Worm (Caenorhabditis elegans): ENCODE data around the gene nhr-210.

nhr-210 gene

ce11 chrV:519445-519844 lies at the start of gene nhr-210:
nhr-210 (minus strand) TSS chrV:519545.
- no peak for TF ChIP-seq ztf-1 (GFP tag; conservative IDR thresholded peaks at IDR 0.05)
- no peak for TF ChIP-seq blmp-1 (tag; optimal IDR thresholded peaks at IDR 0.05; ENCODE audit: insufficient read depth)
- no peak for TF ChIP-seq unc-62 (GFP tag; optimal IDR thresholded peaks at IDR 0.05)
- no peak for TF ChIP-seq crh-2 (tag; optimal IDR thresholded peaks at IDR 0.05)
- no peak for TF ChIP-seq unc-39 (tag; optimal IDR thresholded peaks at IDR 0.05)
- no peak for TF ChIP-seq lin-11 (tag; optimal IDR thresholded peaks at IDR 0.05)
- TF ChIP-seq unc-55 (GFP tag; optimal IDR thresholded peaks at IDR 0.05) = no peak
- no peak for TF ChIP-seq nhr-21 (tag; optimal IDR thresholded peaks at IDR 0.05)
- TF ChIP-seq peb-1 (tag; optimal IDR thresholded peaks at IDR 0.05) = no peak
- no peak for TF ChIP-seq R02D3.7 (tag; optimal IDR thresholded peaks at IDR 0.05)
- no peak for TF ChIP-seq alr-1 (tag; optimal IDR thresholded peaks at IDR 0.05)
- no peak for TF ChIP-seq ceh-16 (tag; optimal IDR thresholded peaks at IDR 0.05)
- TF ChIP-seq nhr-10 (tag; optimal IDR thresholded peaks at IDR 0.05) = no peak
- no peak for TF ChIP-seq ama-1 (optimal IDR thresholded peaks at IDR 0.05)
- no peak for TF ChIP-seq lin-13 (GFP tag; optimal IDR thresholded peaks at IDR 0.05)
- no peak for TF ChIP-seq sma-9 (GFP tag; optimal IDR thresholded peaks at IDR 0.05)
- no peak for TF ChIP-seq sma-9 (tag; optimal IDR thresholded peaks at IDR 0.05)
- TF ChIP-seq mab-5 (tag; optimal IDR thresholded peaks at IDR 0.05) = no peak
- TF ChIP-seq nhr-23 (tag; optimal IDR thresholded peaks at IDR 0.05) = no peak
- no peak for TF ChIP-seq mbf-1 (tag; optimal IDR thresholded peaks at IDR 0.05)

DNA sequence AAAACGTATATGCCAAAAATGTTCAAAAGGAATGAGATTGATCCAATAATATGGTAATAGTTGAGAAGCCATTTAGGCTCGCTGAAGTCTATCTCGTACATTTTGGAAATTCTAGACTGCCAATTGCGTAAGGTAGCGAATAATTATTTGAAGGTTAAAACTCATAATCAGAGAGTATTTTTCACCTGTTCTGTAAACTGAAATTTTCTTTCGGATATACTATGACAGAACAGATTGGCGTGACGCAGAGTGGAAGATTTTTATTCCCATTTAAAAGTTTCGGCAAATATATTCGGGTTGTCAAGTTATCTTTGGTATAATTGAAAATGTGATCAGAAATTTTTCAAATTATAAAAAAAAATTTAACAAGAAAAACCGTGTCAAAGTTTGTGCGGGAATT lies 48.8 kb upstream of the nhr-210 start, which contains the start of gene sri-72:
Gene sri-72 (minus strand): TSS at position 101 of the 400 bp plus-strand sequence.
- no peak for TF ChIP-seq gmeb-1 (tag; optimal IDR thresholded peaks at IDR 0.05)
- TF ChIP-seq elt-3 (tag; optimal IDR thresholded peaks at IDR 0.05) = no peak
- TF ChIP-seq lsy-2 (tag; optimal IDR thresholded peaks at IDR 0.05) = no peak
- no peak for TF ChIP-seq elt-1 (tag; optimal IDR thresholded peaks at IDR 0.05)
- TF ChIP-seq dmd-4 (tag; optimal IDR thresholded peaks at IDR 0.05) = no peak
- TF ChIP-seq F13H6.1 (tag; optimal IDR thresholded peaks at IDR 0.05) = no peak
- TF ChIP-seq ztf-1 (GFP tag; conservative IDR thresholded peaks at IDR 0.05) = no peak

- TF ChIP-seq F13H6.1 (tag; optimal IDR thresholded peaks at IDR 0.05) (no peak), egl-27 (tag; optimal IDR thresholded peaks at IDR 0.05) (no peak), unc-39 (tag; optimal IDR thresholded peaks at IDR 0.05) (no peak), unc-55 (GFP tag; optimal IDR thresholded peaks at IDR 0.05) (no peak), nhr-12 (tag; optimal IDR thresholded peaks at IDR 0.05) (no peak)
These were observed 46.6 kb upstream of the nhr-210 start, which contains the start of gene sri-73 for ce11 chrV:565984-566383. sri-73 (minus strand) TSS chrV:566084.

- no peak for TF ChIP-seq aly-2 (tag; optimal IDR thresholded peaks at IDR 0.05)
- TF ChIP-seq nhr-25 (tag; optimal IDR thresholded peaks at IDR 0.05) = no peak
- TF ChIP-seq sma-3 (GFP tag; optimal IDR thresholded peaks at IDR 0.05) = no peak
- TF ChIP-seq mbf-1 (tag; optimal IDR thresholded peaks at IDR 0.05) = no peak
- TF ChIP-seq dmd-4 (tag; optimal IDR thresholded peaks at IDR 0.05) = no peak
These were observed 43.5 kb upstream of the nhr-210 start, which contains the start of gene C14C6.2 for ce11 chrV:562834-563233. C14C6.2 (plus strand) TSS chrV:563134.

- TF ChIP-seq alr-1 (tag; optimal IDR thresholded peaks at IDR 0.05) (no peak), gmeb-1 (tag; optimal IDR thresholded peaks at IDR 0.05) (no peak), ceh-16 (tag; optimal IDR thresholded peaks at IDR 0.05) (no peak), elt-1 (tag; optimal IDR thresholded peaks at IDR 0.05) (no peak)
These were observed 40.6 kb upstream of the nhr-210 start, which contains the start of gene srx-7 for ce11 chrV:559940-560339. srx-7 (plus strand) TSS chrV:560195.

DNA sequence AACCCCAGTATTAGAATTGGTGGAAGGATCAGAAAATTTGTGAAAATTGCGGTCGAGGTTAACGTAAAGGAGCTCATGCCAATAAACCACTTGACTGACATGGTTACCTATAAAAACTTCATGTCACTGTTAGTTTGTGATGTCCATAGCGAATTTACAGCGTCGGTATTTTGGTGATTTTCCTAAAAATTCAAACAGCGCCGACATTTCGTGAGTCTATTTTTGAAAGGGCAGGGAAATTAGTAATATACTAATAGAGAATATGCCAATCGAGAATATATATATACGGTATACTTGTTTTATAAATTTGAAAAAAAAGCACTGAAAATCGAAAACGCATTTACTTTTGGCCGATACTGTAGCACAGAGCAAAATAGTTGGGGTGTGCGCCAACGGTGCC lies 36.7 kb upstream of the nhr-210 start, which contains the start of gene srx-8:
Gene srx-8 (minus strand): TSS at position 101 of the 400 bp plus-strand sequence.
- TF ChIP-seq fos-1 (tag; optimal IDR thresholded peaks at IDR 0.05) = no peak
- no peak for TF ChIP-seq R02D3.7 (tag; optimal IDR thresholded peaks at IDR 0.05)
- no peak for TF ChIP-seq peb-1 (tag; optimal IDR thresholded peaks at IDR 0.05)
- TF ChIP-seq skn-1 (tag; optimal IDR thresholded peaks at IDR 0.05) = no peak
- no peak for TF ChIP-seq ama-1 (optimal IDR thresholded peaks at IDR 0.05)
- no peak for TF ChIP-seq lsy-2 (tag; optimal IDR thresholded peaks at IDR 0.05)
- TF ChIP-seq nhr-77 (tag; optimal IDR thresholded peaks at IDR 0.05) = no peak
- TF ChIP-seq C34F6.9 (tag; optimal IDR thresholded peaks at IDR 0.05) = no peak
- TF ChIP-seq nhr-6 (tag; optimal IDR thresholded peaks at IDR 0.05) = no peak
- TF ChIP-seq ZK546.5 (tag; optimal IDR thresholded peaks at IDR 0.05) = no peak
- no peak for TF ChIP-seq blmp-1 (tag; optimal IDR thresholded peaks at IDR 0.05; ENCODE audit: insufficient read depth)

Measured in whole organism, L2 larva.